Worm (Caenorhabditis elegans) whole organism, young adult: ENCODE measurements around the gene let-765.

Source experiments
- C17E4.6 ChIP-seq: fragments of 200-800 bp; sonication (Bioruptor generic); IDR thresholded peaks from 2 replicates; pipeline ENCODE4 v1.3.6; 2022; ENCODE audit warnings: missing genetic modification reagents, missing genetic modification characterization, missing compliant biosample characterization
- D2030.7 ChIP-seq: fragments of 200-800 bp; sonication (Bioruptor generic); IDR thresholded peaks from 2 replicates; pipeline ENCODE4 v1.3.6; 2022; ENCODE audit warnings: missing genetic modification reagents, missing genetic modification characterization, missing compliant biosample characterization
- F33H1.4 ChIP-seq: fragments of 200-800 bp; sonication (Bioruptor generic); IDR thresholded peaks from 2 replicates; pipeline ENCODE4 v1.3.6; 2022; ENCODE audit warnings: missing genetic modification reagents, missing genetic modification characterization, missing compliant biosample characterization
- F49E8.2 ChIP-seq: sonication (generic microtip); optimal IDR thresholded peaks from 3 replicates; lab custom pipeline; 2017; ENCODE audit warnings: missing genetic modification characterization, mild to moderate bottlenecking, missing compliant biosample characterization, antibody characterized with exemption, moderate library complexity; ENCODE audit not compliant: insufficient read depth
- K12H6.12 ChIP-seq: fragments of 200-800 bp; sonication (Bioruptor generic); optimal IDR thresholded peaks from 2 replicates; lab custom pipeline; 2018; ENCODE audit warnings: mild to moderate bottlenecking, missing genetic modification characterization, missing compliant biosample characterization
- Y56A3A.18 ChIP-seq: fragments of 200-800 bp; sonication (Bioruptor generic); IDR thresholded peaks from 2 replicates; pipeline ENCODE4 v1.3.6; 2022; ENCODE audit warnings: missing genetic modification reagents, missing genetic modification characterization, missing compliant biosample characterization
- Y79H2A.3 ChIP-seq: fragments of 200-800 bp; sonication (Bioruptor generic); conservative IDR thresholded peaks from 2 replicates; pipeline ENCODE4 v1.3.6; 2022; ENCODE audit warnings: missing genetic modification reagents, missing genetic modification characterization, missing compliant biosample characterization
- Y95B8A.8 ChIP-seq: fragments of 200-800 bp; sonication (Bioruptor generic); IDR thresholded peaks from 2 replicates; pipeline ENCODE4 v1.3.6; 2022; ENCODE audit warnings: missing genetic modification reagents, missing genetic modification characterization, missing compliant biosample characterization
- akir-1 ChIP-seq: fragments of 200-800 bp; sonication (Bioruptor generic); optimal IDR thresholded peaks from 2 replicates; lab custom pipeline; 2018; ENCODE audit warnings: mild to moderate bottlenecking, missing genetic modification characterization, moderate library complexity, missing compliant biosample characterization
- aptf-2 ChIP-seq: fragments of 200-800 bp; sonication (Bioruptor generic); conservative IDR thresholded peaks from 2 replicates; pipeline ENCODE4 v1.3.6; 2022; ENCODE audit warnings: missing genetic modification reagents, missing genetic modification characterization, missing compliant biosample characterization
- atf-7 ChIP-seq: sonication (generic microtip); optimal IDR thresholded peaks from 2 replicates; lab custom pipeline; 2017; ENCODE audit warnings: mild to moderate bottlenecking, missing genetic modification characterization, missing compliant biosample characterization
- attf-5 ChIP-seq: fragments of 200-800 bp; sonication (Bioruptor generic); optimal IDR thresholded peaks from 2 replicates; lab custom pipeline; 2018; ENCODE audit warnings: mild to moderate bottlenecking, missing genetic modification characterization, missing compliant biosample characterization
- cebp-2 ChIP-seq: fragments of 200-800 bp; sonication (Bioruptor generic); IDR thresholded peaks from 2 replicates; pipeline ENCODE4 v1.3.6; 2022; ENCODE audit warnings: missing genetic modification characterization, missing compliant biosample characterization
- ceh-100 ChIP-seq: fragments of 200-800 bp; sonication (Bioruptor generic); IDR thresholded peaks from 2 replicates; pipeline ENCODE4 v1.3.6; 2022; ENCODE audit warnings: missing genetic modification reagents, missing genetic modification characterization, missing compliant biosample characterization
- ceh-27 ChIP-seq: fragments of 200-800 bp; sonication (Bioruptor generic); optimal IDR thresholded peaks from 2 replicates; lab custom pipeline; 2018; ENCODE audit warnings: mild to moderate bottlenecking, missing genetic modification characterization, moderate library complexity, missing compliant biosample characterization
- chd-7 ChIP-seq: sonication (generic microtip); optimal IDR thresholded peaks from 2 replicates; lab custom pipeline; 2016; ENCODE audit warnings: mild to moderate bottlenecking, missing genetic modification characterization, moderate library complexity, missing compliant biosample characterization
- dox-1 ChIP-seq: fragments of 200-800 bp; sonication (Bioruptor generic); IDR thresholded peaks from 2 replicates; pipeline ENCODE4 v1.3.6; 2022; ENCODE audit warnings: missing genetic modification reagents, missing genetic modification characterization, missing compliant biosample characterization
- efl-1 ChIP-seq: fragments of 150-350 bp; optimal IDR thresholded peaks from 2 replicates; lab custom pipeline; 2014; ENCODE audit warnings: missing biosample characterization, missing genetic modification reagents, missing genetic modification characterization
- egl-18 ChIP-seq: fragments of 200-800 bp; sonication (Bioruptor generic); IDR thresholded peaks from 2 replicates; pipeline ENCODE4 v1.3.6; 2022; ENCODE audit warnings: missing genetic modification reagents, missing genetic modification characterization, missing compliant biosample characterization
- egl-44 ChIP-seq: fragments of 200-800 bp; sonication (Bioruptor generic); IDR thresholded peaks from 2 replicates; pipeline ENCODE4 v1.3.6; 2022; ENCODE audit warnings: missing genetic modification reagents, missing genetic modification characterization, missing compliant biosample characterization
- egrh-3 ChIP-seq: fragments of 200-800 bp; sonication (Bioruptor generic); IDR thresholded peaks from 2 replicates; pipeline ENCODE4 v1.3.6; 2022; ENCODE audit warnings: missing genetic modification reagents, missing genetic modification characterization, missing compliant biosample characterization
- hrde-1 ChIP-seq: sonication (generic microtip); optimal IDR thresholded peaks from 2 replicates; lab custom pipeline; 2016; ENCODE audit warnings: missing genetic modification characterization, mild to moderate bottlenecking, missing compliant biosample characterization, moderate library complexity, missing genotype, missing genetic modification reagents, borderline replicate concordance
- hsf-1 ChIP-seq: fragments of 200-800 bp; sonication (Bioruptor generic); IDR thresholded peaks from 2 replicates; pipeline ENCODE4 v1.3.6; 2022; ENCODE audit warnings: missing genetic modification reagents, missing genetic modification characterization, missing compliant biosample characterization
- let-607 ChIP-seq, 2 experiments: fragments of 200-800 bp in 1 of 2; sonication (Bioruptor generic) in 1 of 2; sonication (generic microtip) in 1 of 2; optimal IDR thresholded peaks; 2 replicates each; lab custom pipeline; 2016 to 2018; ENCODE audit warnings: mild to moderate bottlenecking in 2 of 2, missing compliant biosample characterization in 2 of 2, missing genetic modification characterization in 2 of 2, moderate library complexity in 2 of 2, missing genotype in 1 of 2
- lin-40 ChIP-seq: sonication (generic microtip); optimal IDR thresholded peaks from 2 replicates; lab custom pipeline; 2016; ENCODE audit warnings: missing genetic modification characterization, mild to moderate bottlenecking, missing compliant biosample characterization, missing genotype, missing genetic modification reagents
- lsl-1 ChIP-seq: fragments of 200-800 bp; sonication (Bioruptor generic); optimal IDR thresholded peaks from 2 replicates; lab custom pipeline; 2018; ENCODE audit warnings: mild to moderate bottlenecking, missing genetic modification characterization, moderate library complexity, missing compliant biosample characterization
- madf-10 ChIP-seq: sonication (generic microtip); optimal IDR thresholded peaks from 2 replicates; lab custom pipeline; 2016; ENCODE audit warnings: mild to moderate bottlenecking, missing genetic modification characterization, missing compliant biosample characterization
- madf-3 ChIP-seq: fragments of 200-800 bp; sonication (Bioruptor generic); IDR thresholded peaks from 2 replicates; pipeline ENCODE4 v1.3.6; 2022; ENCODE audit warnings: missing genetic modification reagents, missing genetic modification characterization, missing compliant biosample characterization
- madf-6 ChIP-seq: fragments of 200-800 bp; sonication (Bioruptor generic); IDR thresholded peaks from 2 replicates; pipeline ENCODE4 v1.3.6; 2022; ENCODE audit warnings: missing genetic modification reagents, missing genetic modification characterization, missing compliant biosample characterization
- madf-8 ChIP-seq: fragments of 200-800 bp; sonication (Bioruptor generic); conservative IDR thresholded peaks from 2 replicates; pipeline ENCODE4 v1.3.6; 2022; ENCODE audit warnings: missing genetic modification reagents, missing genetic modification characterization, missing compliant biosample characterization
- mcd-1 ChIP-seq: fragments of 200-800 bp; sonication (Bioruptor generic); IDR thresholded peaks from 2 replicates; pipeline ENCODE4 v1.3.6; 2022; ENCODE audit warnings: missing genetic modification reagents, missing genetic modification characterization, missing compliant biosample characterization
- nfyb-1 ChIP-seq: fragments of 200-800 bp; sonication (Bioruptor generic); IDR thresholded peaks from 2 replicates; pipeline ENCODE4 v1.3.6; 2022; ENCODE audit warnings: missing genetic modification reagents, missing genetic modification characterization, missing compliant biosample characterization
- pbrm-1 ChIP-seq: fragments of 200-800 bp; sonication (Bioruptor generic); IDR thresholded peaks from 2 replicates; pipeline ENCODE4 v1.3.6; 2022; ENCODE audit warnings: missing genetic modification reagents, missing genetic modification characterization, missing compliant biosample characterization
- rcor-1 ChIP-seq: fragments of 200-800 bp; sonication (Bioruptor generic); IDR thresholded peaks from 2 replicates; pipeline ENCODE4 v1.3.6; 2022; ENCODE audit warnings: missing genetic modification reagents, missing genetic modification characterization, missing compliant biosample characterization
- somi-1 ChIP-seq: fragments of 200-800 bp; sonication (Bioruptor generic); optimal IDR thresholded peaks from 2 replicates; lab custom pipeline; 2018; ENCODE audit warnings: mild to moderate bottlenecking, missing genetic modification characterization, missing compliant biosample characterization
- tlf-1 ChIP-seq: fragments of 200-800 bp; sonication (Bioruptor generic); optimal IDR thresholded peaks from 2 replicates; lab custom pipeline; 2018; ENCODE audit warnings: mild to moderate bottlenecking, missing genetic modification characterization, missing compliant biosample characterization
- ztf-28 ChIP-seq: fragments of 200-800 bp; sonication (Bioruptor generic); IDR thresholded peaks from 2 replicates; pipeline ENCODE4 v1.3.6; 2022; ENCODE audit warnings: missing genetic modification reagents, missing genetic modification characterization, missing compliant biosample characterization

let-765 gene

ce11 chrIII:6578505-6578904 is 22.5 kb downstream of the let-765 start, which contains the start of gene F27B3.6:
TSS of gene F27B3.6 (minus strand) at chrIII:6578605.
- TF ChIP-seq madf-3 (GFP tag; lab: Robert Waterston, UW) (no peak), chd-7 (tag; lab: Kevin White, UChicago) (no peak), lin-40 (tag; lab: Kevin White, UChicago) (no peak), hsf-1 (GFP tag; lab: Robert Waterston, UW) (no peak), efl-1 (no peak), F49E8.2 (tag; lab: Kevin White, UChicago) (no peak)

ce11 chrIII:6577159-6577558 is 23.8 kb downstream of the let-765 start:
- no peak for TF ChIP-seq ceh-100 (GFP tag; lab: Robert Waterston, UW)

- TF ChIP-seq D2030.7 (peak; percentile 54), dox-1 (peak; percentile 36; the same call in 1 of the 2 replicates), lsl-1 (peak; percentile 73), madf-6 (GFP tag; lab: Robert Waterston, UW) (peak; percentile 55; the same call in 1 of the 2 replicates), efl-1 (peak; percentile 48), F33H1.4 (GFP tag; lab: Robert Waterston, UW) (peak; percentile 77), madf-8 (GFP tag; lab: Robert Waterston, UW) (peak; percentile 35)
Observed at ce11 chrIII:6563638-6564037, 37.3 kb downstream of the let-765 start.

- TF ChIP-seq somi-1 (GFP tag; lab: Kevin White, UChicago) (no peak), let-607 (tag; optimal IDR thresholded peaks at IDR 0.05; lab: Kevin White, UChicago) (no peak), efl-1 (peak; percentile 25)
Observed at ce11 chrIII:6558487-6558886, 42.5 kb downstream of the let-765 start, which contains the start of gene C09E7.8. TSS of gene C09E7.8 (minus strand) at chrIII:6558587.

ce11 chrIII:6551187-6552058 is 49.5 kb downstream of the let-765 start, which contains the start of gene C09E7.7:
TSS of gene C09E7.7 (minus strand) at chrIII:6551243.
- TF ChIP-seq nfyb-1 (peak; percentile 74), Y79H2A.3 (GFP tag; lab: Robert Waterston, UW) (peak; percentile 51; the same call in 1 of the 2 replicates), madf-6 (GFP tag; lab: Robert Waterston, UW) (peak; percentile 92), Y56A3A.18 (GFP tag; lab: Robert Waterston, UW) (0 out of 2 replicates have a peak, but pooled peaks have one; percentile 26), mcd-1 (GFP tag; lab: Robert Waterston, UW) (peak; percentile 79), ceh-100 (GFP tag; lab: Robert Waterston, UW) (peak; percentile 98), ceh-27 (peak; percentile 55), K12H6.12 (tag; lab: Kevin White, UChicago) (peak; percentile 55), Y95B8A.8 (GFP tag; lab: Robert Waterston, UW) (peak; percentile 40; the same call in 1 of the 2 replicates), tlf-1 (GFP tag; lab: Kevin White, UChicago) (peak; percentile 54), akir-1 (GFP tag; lab: Kevin White, UChicago) (peak; percentile 51), egl-18 (GFP tag; lab: Robert Waterston, UW) (peak; percentile 48; the same call in 1 of the 2 replicates), hrde-1 (tag; lab: Kevin White, UChicago) (peak; percentile 25), egrh-3 (GFP tag; lab: Robert Waterston, UW) (peak; percentile 80), aptf-2 (GFP tag; lab: Robert Waterston, UW) (peak; percentile 81), C17E4.6 (GFP tag; lab: Robert Waterston, UW) (peak; percentile 16; the same call in 1 of the 2 replicates), D2030.7 (peak; percentile 81), ztf-28 (GFP tag; lab: Robert Waterston, UW) (peak; percentile 75; the same call in 1 of the 2 replicates), egl-44 (GFP tag; lab: Robert Waterston, UW) (peak; percentile 68; the same call in 1 of the 2 replicates), atf-7 (tag; lab: Kevin White, UChicago) (peak; percentile 57), cebp-2 (GFP tag; lab: Robert Waterston, UW) (0 out of 2 replicates have a peak, but pooled peaks have one; percentile 9), pbrm-1 (GFP tag; lab: Robert Waterston, UW) (peak; percentile 70; the same call in 1 of the 2 replicates), lin-40 (tag; lab: Kevin White, UChicago) (peak; percentile 70), rcor-1 (GFP tag; lab: Robert Waterston, UW) (peak; percentile 85), attf-5 (peak; percentile 97), madf-10 (peak; percentile 45)
